Worm (Caenorhabditis elegans) whole organism, late embryonic: ENCODE data around the gene T27E7.5.

Experiments
- T23F11.4 ChIP-seq: fragments of 200-800 bp; sonication (Bioruptor generic); optimal IDR thresholded peaks from 2 replicates; lab custom pipeline; 2018; ENCODE audit warnings: mild to moderate bottlenecking, missing genetic modification characterization, missing compliant biosample characterization
- ceh-2 ChIP-seq: sonication (generic microtip); optimal IDR thresholded peaks from 2 replicates; lab custom pipeline; 2016; ENCODE audit warnings: missing genotype, missing genetic modification characterization, missing compliant biosample characterization
- ceh-48 ChIP-seq: sonication (generic microtip); optimal IDR thresholded peaks from 2 replicates; lab custom pipeline; 2016; ENCODE audit warnings: missing genetic modification characterization, inconsistent platforms, missing compliant biosample characterization
- eyg-1 ChIP-seq: sonication (generic microtip); optimal IDR thresholded peaks from 2 replicates; lab custom pipeline; 2016; ENCODE audit warnings: missing genotype, missing genetic modification characterization, missing compliant biosample characterization
- hlh-6 ChIP-seq: sonication (generic microtip); optimal IDR thresholded peaks from 2 replicates; lab custom pipeline; 2016; ENCODE audit warnings: missing genotype, missing genetic modification characterization, missing compliant biosample characterization
- tbx-2 ChIP-seq: sonication (generic microtip); optimal IDR thresholded peaks from 2 replicates; lab custom pipeline; 2016; ENCODE audit warnings: missing genetic modification characterization, missing compliant biosample characterization

- TF ChIP-seq ceh-2 (tag; lab: Kevin White, UChicago), result no peak
- TF ChIP-seq tbx-2 (tag; lab: Kevin White, UChicago), result no peak
- TF ChIP-seq hlh-6 (tag; lab: Kevin White, UChicago), result no peak
- TF ChIP-seq T23F11.4 (GFP tag; lab: Kevin White, UChicago), result no peak
- no peak for TF ChIP-seq ceh-48
- TF ChIP-seq eyg-1, result no peak
Observed at ce11 chrIV:14532366-14532765, 4.6 kb upstream of the T27E7.5 start.
